Fruit fly (Drosophila melanogaster) whole organism, pupa: Measurements from ENCODE around the gene CG4101.
A peak's percentile ranks its signal among the peaks of the same experiment; 100 is the strongest.

ENCODE experiments used
- CG10348 ChIP-seq: fragments of 200-800 bp; sonication (Bioruptor generic); IDR thresholded peaks from 2 replicates; pipeline ENCODE4 v1.3.6; 2022; ENCODE audit warnings: missing biosample characterization, missing genetic modification characterization
- CG13204 ChIP-seq: fragments of 200-800 bp; sonication (Bioruptor generic); optimal IDR thresholded peaks from 2 replicates; lab custom pipeline; 2018; ENCODE audit warnings: missing biosample characterization, mild to moderate bottlenecking, missing genetic modification characterization, moderate library complexity
- CG14655 ChIP-seq: fragments of 200-800 bp; sonication (Bioruptor generic); optimal IDR thresholded peaks from 3 replicates; lab custom pipeline; 2017; ENCODE audit warnings: mild to moderate bottlenecking, missing biosample characterization, missing genetic modification reagents, missing genetic modification characterization
- CG15710 ChIP-seq: fragments of 200-800 bp; sonication (Bioruptor generic); optimal IDR thresholded peaks from 2 replicates; lab custom pipeline; 2018; ENCODE audit warnings: missing biosample characterization, mild to moderate bottlenecking, missing genetic modification characterization, moderate library complexity
- CG8301 ChIP-seq: fragments of 200-800 bp; sonication (Bioruptor generic); optimal IDR thresholded peaks from 2 replicates; lab custom pipeline; 2018; ENCODE audit warnings: missing biosample characterization, mild to moderate bottlenecking, missing genetic modification characterization
- CG9948 ChIP-seq: fragments of 200-800 bp; sonication (Bioruptor generic); optimal IDR thresholded peaks from 2 replicates; lab custom pipeline; 2018; ENCODE audit warnings: missing biosample characterization, mild to moderate bottlenecking, missing genetic modification characterization, moderate library complexity
- Pif1A ChIP-seq: fragments of 200-800 bp; sonication (Bioruptor generic); optimal IDR thresholded peaks from 3 replicates; lab custom pipeline; 2016; ENCODE audit warnings: missing biosample characterization, missing genetic modification characterization
- rn ChIP-seq: fragments of 200-800 bp; sonication (Bioruptor generic); IDR thresholded peaks from 2 replicates; pipeline ENCODE4 v1.3.6; 2022; ENCODE audit warnings: missing biosample characterization, missing genetic modification characterization

DNA sequence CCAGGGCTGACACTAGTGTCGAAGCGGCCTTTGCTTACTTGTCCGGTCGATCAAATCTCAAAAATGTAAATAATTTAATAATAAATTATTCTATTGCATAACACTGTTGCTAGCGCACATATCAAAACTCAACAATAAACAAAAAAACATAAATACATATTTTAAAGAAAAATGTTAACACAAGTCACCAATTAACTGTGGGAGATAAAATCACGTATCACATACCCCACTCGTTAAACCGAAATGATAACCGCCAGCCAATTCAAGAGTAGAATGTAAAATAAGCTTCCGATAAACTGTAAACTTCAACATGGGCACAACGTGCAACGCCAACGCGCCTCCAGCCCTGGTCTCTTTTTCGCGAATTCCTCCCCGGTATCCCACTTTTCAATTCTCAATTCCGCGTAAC lies 9.5 kb upstream of the CG4101 start, which contains the start of gene Arts:
- TF ChIP-seq CG10348 (no peak), Pif1A (GFP tag; lab: Kevin White, UChicago) (no peak), CG15710 (tag; lab: Kevin White, UChicago) (peak; percentile 28), CG13204 (GFP tag; lab: Kevin White, UChicago) (no peak), rn (GFP tag; lab: Robert Waterston, UW) (no peak), CG8301 (no peak), CG9948 (tag; lab: Kevin White, UChicago) (no peak), CG14655 (peak; percentile 47)
